Worm (Caenorhabditis elegans) whole organism, midembryonic: Measurements from ENCODE around the gene F55B12.2.

Source experiments
- T22C8.4 ChIP-seq: fragments of 200-800 bp; sonication (Bioruptor generic); IDR thresholded peaks from 2 replicates; pipeline ENCODE4 v1.3.6; 2022; ENCODE audit warnings: missing genetic modification characterization, missing compliant biosample characterization
- cog-1 ChIP-seq: sonication (generic microtip); optimal IDR thresholded peaks from 2 replicates; lab custom pipeline; 2016; ENCODE audit warnings: missing genetic modification characterization, missing compliant biosample characterization
- flt-1 ChIP-seq: fragments of 200-800 bp; sonication (Bioruptor generic); IDR thresholded peaks from 2 replicates; pipeline ENCODE4 v1.3.6; 2022; ENCODE audit warnings: missing genetic modification characterization, missing compliant biosample characterization
- klf-2 ChIP-seq: fragments of 200-800 bp; sonication (Bioruptor generic); conservative IDR thresholded peaks from 2 replicates; pipeline ENCODE4 v1.3.6; 2022; ENCODE audit warnings: missing genetic modification reagents, missing genetic modification characterization, missing compliant biosample characterization
- med-1 ChIP-seq: sonication (generic microtip); optimal IDR thresholded peaks from 2 replicates; lab custom pipeline; 2017; ENCODE audit warnings: missing genetic modification characterization, mild to moderate bottlenecking, missing compliant biosample characterization, antibody characterized with exemption, missing genetic modification reagents; ENCODE audit not compliant: insufficient read depth
- ref-1 ChIP-seq: fragments of 200-800 bp; sonication (Bioruptor generic); conservative IDR thresholded peaks from 2 replicates; pipeline ENCODE4 v1.3.6; 2022; ENCODE audit warnings: missing genetic modification reagents, missing genetic modification characterization, missing compliant biosample characterization
- tab-1 ChIP-seq: fragments of 200-800 bp; sonication (Bioruptor generic); IDR thresholded peaks from 2 replicates; pipeline ENCODE4 v1.3.6; 2022; ENCODE audit warnings: missing genetic modification characterization, missing compliant biosample characterization
- ztf-23 ChIP-seq: fragments of 200-800 bp; sonication (Bioruptor generic); IDR thresholded peaks from 2 replicates; pipeline ENCODE4 v1.3.6; 2022; ENCODE audit warnings: missing genetic modification reagents, missing genetic modification characterization, missing compliant biosample characterization
- ztf-29 ChIP-seq: fragments of 200-800 bp; sonication (Bioruptor generic); IDR thresholded peaks from 2 replicates; pipeline ENCODE4 v1.3.6; 2022; ENCODE audit warnings: missing genetic modification reagents, missing genetic modification characterization, missing compliant biosample characterization

F55B12.2 gene

ce11 chrV:13787948-13788681 lies 28.7 kb downstream of the F55B12.2 start:
- TF ChIP-seq flt-1 (GFP tag; lab: Robert Waterston, UW) (no peak), ztf-23 (no peak), klf-2 (GFP tag; lab: Robert Waterston, UW) (no peak), ztf-29 (GFP tag; lab: Robert Waterston, UW) (no peak), med-1 (no peak), T22C8.4 (GFP tag; lab: Robert Waterston, UW) (no peak), tab-1 (GFP tag; lab: Robert Waterston, UW) (no peak), ref-1 (GFP tag; lab: Robert Waterston, UW) (no peak), cog-1 (no peak)

- TF ChIP-seq cog-1 = no peak
- no peak for TF ChIP-seq ztf-29 (GFP tag; lab: Robert Waterston, UW)
Observed at ce11 chrV:13787225-13787898, 29.4 kb downstream of the F55B12.2 start, which contains the start of the genes F53C11.4 and F53C11.5. F53C11.4 (minus strand) TSS chrV:13787352. F53C11.5 (plus strand) TSS chrV:13787549.

ce11 chrV:13785767-13786166 lies 31.0 kb downstream of the F55B12.2 start:
- TF ChIP-seq ztf-23 (no peak), tab-1 (GFP tag; lab: Robert Waterston, UW) (no peak), klf-2 (GFP tag; lab: Robert Waterston, UW) (no peak), cog-1 (no peak), flt-1 (GFP tag; lab: Robert Waterston, UW) (no peak), ref-1 (GFP tag; lab: Robert Waterston, UW) (no peak), med-1 (no peak), T22C8.4 (GFP tag; lab: Robert Waterston, UW) (no peak), ztf-29 (GFP tag; lab: Robert Waterston, UW) (no peak)

- TF ChIP-seq flt-1 (GFP tag; lab: Robert Waterston, UW) (no peak), ref-1 (GFP tag; lab: Robert Waterston, UW) (no peak), ztf-23 (no peak), T22C8.4 (GFP tag; lab: Robert Waterston, UW) (no peak), ztf-29 (GFP tag; lab: Robert Waterston, UW) (no peak), tab-1 (GFP tag; lab: Robert Waterston, UW) (no peak), cog-1 (no peak), med-1 (no peak), klf-2 (GFP tag; lab: Robert Waterston, UW) (no peak)
Observed at ce11 chrV:13782190-13782589, 34.6 kb downstream of the F55B12.2 start, which contains the start of gene decr-1.1. decr-1.1 (plus strand) TSS chrV:13782399.

ce11 chrV:13780902-13781301 lies 35.9 kb downstream of the F55B12.2 start:
- TF ChIP-seq ztf-23 = no peak
- no peak for TF ChIP-seq flt-1 (GFP tag; lab: Robert Waterston, UW)
- TF ChIP-seq tab-1 (GFP tag; lab: Robert Waterston, UW) = no peak
- TF ChIP-seq med-1 = no peak
- TF ChIP-seq ztf-29 (GFP tag; lab: Robert Waterston, UW) = no peak
- no peak for TF ChIP-seq ref-1 (GFP tag; lab: Robert Waterston, UW)
- no peak for TF ChIP-seq T22C8.4 (GFP tag; lab: Robert Waterston, UW)
- no peak for TF ChIP-seq klf-2 (GFP tag; lab: Robert Waterston, UW)
- no peak for TF ChIP-seq cog-1

ce11 chrV:13777857-13778256 lies 38.9 kb downstream of the F55B12.2 start, which contains the start of gene F53C11.9:
F53C11.9 (plus strand) TSS chrV:13778015.
- TF ChIP-seq ref-1 (GFP tag; lab: Robert Waterston, UW) (no peak), med-1 (no peak), ztf-23 (no peak), cog-1 (no peak), ztf-29 (GFP tag; lab: Robert Waterston, UW) (no peak), T22C8.4 (GFP tag; lab: Robert Waterston, UW) (no peak), tab-1 (GFP tag; lab: Robert Waterston, UW) (no peak), flt-1 (GFP tag; lab: Robert Waterston, UW) (no peak), klf-2 (GFP tag; lab: Robert Waterston, UW) (no peak)

- no peak for TF ChIP-seq flt-1 (GFP tag; lab: Robert Waterston, UW)
- TF ChIP-seq cog-1 = no peak
- TF ChIP-seq ztf-29 (GFP tag; lab: Robert Waterston, UW) = no peak
- no peak for TF ChIP-seq klf-2 (GFP tag; lab: Robert Waterston, UW)
- no peak for TF ChIP-seq med-1
- no peak for TF ChIP-seq T22C8.4 (GFP tag; lab: Robert Waterston, UW)
- no peak for TF ChIP-seq ztf-23
- no peak for TF ChIP-seq tab-1 (GFP tag; lab: Robert Waterston, UW)
- TF ChIP-seq ref-1 (GFP tag; lab: Robert Waterston, UW) = no peak
Observed at ce11 chrV:13775529-13775928, 41.2 kb downstream of the F55B12.2 start, which contains the start of gene F53C11.1. F53C11.1 (plus strand) TSS chrV:13775796.

- TF ChIP-seq med-1 = no peak
- no peak for TF ChIP-seq klf-2 (GFP tag; lab: Robert Waterston, UW)
- TF ChIP-seq ztf-23 = no peak
- TF ChIP-seq tab-1 (GFP tag; lab: Robert Waterston, UW) = no peak
- TF ChIP-seq flt-1 (GFP tag; lab: Robert Waterston, UW) = no peak
- no peak for TF ChIP-seq ztf-29 (GFP tag; lab: Robert Waterston, UW)
- TF ChIP-seq cog-1 = no peak
- TF ChIP-seq ref-1 (GFP tag; lab: Robert Waterston, UW) = no peak
- no peak for TF ChIP-seq T22C8.4 (GFP tag; lab: Robert Waterston, UW)
Observed at ce11 chrV:13771209-13771608, 45.6 kb downstream of the F55B12.2 start, which contains the start of gene F20G2.5. F20G2.5 (plus strand) TSS chrV:13771509.

- TF ChIP-seq ref-1 (GFP tag; lab: Robert Waterston, UW) (no peak), cog-1 (no peak), klf-2 (GFP tag; lab: Robert Waterston, UW) (no peak), tab-1 (GFP tag; lab: Robert Waterston, UW) (no peak), ztf-23 (no peak), T22C8.4 (GFP tag; lab: Robert Waterston, UW) (no peak), flt-1 (GFP tag; lab: Robert Waterston, UW) (no peak), med-1 (no peak), ztf-29 (GFP tag; lab: Robert Waterston, UW) (no peak)
Observed at ce11 chrV:13768941-13769436, 47.8 kb downstream of the F55B12.2 start, which contains the start of gene nas-24. nas-24 (plus strand) TSS chrV:13769386.
